Fruit fly (Drosophila melanogaster) whole organism, embryonic: ENCODE results near the gene CG9205.

Source experiments
- Antp ChIP-seq: fragments of 200-800 bp; sonication (Bioruptor generic); optimal IDR thresholded peaks from 3 replicates; lab custom pipeline; 2016; ENCODE audit warnings: missing biosample characterization, missing genetic modification characterization
- CG10209 ChIP-seq: fragments of 200-800 bp; sonication (Bioruptor generic); optimal IDR thresholded peaks from 3 replicates; lab custom pipeline; 2017; ENCODE audit warnings: missing biosample characterization, mild to moderate bottlenecking, missing genetic modification characterization, missing genetic modification reagents
- CG10543 ChIP-seq: fragments of 200-800 bp; sonication (Bioruptor generic); optimal IDR thresholded peaks from 3 replicates; lab custom pipeline; 2017; ENCODE audit warnings: missing biosample characterization, mild to moderate bottlenecking, missing genetic modification characterization, moderate library complexity
- CG12299 ChIP-seq: fragments of 200-800 bp; sonication (Bioruptor generic); optimal IDR thresholded peaks from 2 replicates; lab custom pipeline; 2018; ENCODE audit warnings: missing biosample characterization, mild to moderate bottlenecking, missing genetic modification characterization
- CG12942 ChIP-seq: fragments of 200-800 bp; sonication (Bioruptor generic); optimal IDR thresholded peaks from 3 replicates; lab custom pipeline; 2016; ENCODE audit warnings: missing biosample characterization, missing genetic modification characterization
- CG16779 ChIP-seq: fragments of 200-800 bp; sonication (Bioruptor generic); IDR thresholded peaks from 2 replicates; pipeline ENCODE4 v1.3.6; 2022; ENCODE audit warnings: missing biosample characterization, missing genetic modification characterization
- CG18262 ChIP-seq: fragments of 200-800 bp; optimal IDR thresholded peaks from 3 replicates; lab custom pipeline; 2019; ENCODE audit warnings: missing biosample characterization, mild to moderate bottlenecking, missing genetic modification characterization, moderate library complexity
- CG18476 ChIP-seq: fragments of 200-800 bp; sonication (Bioruptor generic); optimal IDR thresholded peaks from 2 replicates; lab custom pipeline; 2016; ENCODE audit warnings: missing biosample characterization, mild to moderate bottlenecking, missing genetic modification characterization
- CG2199 ChIP-seq: fragments of 200-800 bp; sonication (Bioruptor generic); IDR thresholded peaks from 3 replicates; pipeline ENCODE4 v1.3.6; 2022; ENCODE audit warnings: missing biosample characterization, missing genetic modification characterization
- CG3163 ChIP-seq: fragments of 200-800 bp; sonication (Bioruptor generic); optimal IDR thresholded peaks from 3 replicates; lab custom pipeline; 2016; ENCODE audit warnings: missing biosample characterization, missing genetic modification characterization
- CG3407 ChIP-seq: fragments of 200-800 bp; sonication (Bioruptor generic); optimal IDR thresholded peaks from 2 replicates; lab custom pipeline; 2018; ENCODE audit warnings: missing biosample characterization, mild to moderate bottlenecking, missing genetic modification characterization
- CG4707 ChIP-seq: fragments of 200-800 bp; sonication (Bioruptor generic); optimal IDR thresholded peaks from 2 replicates; lab custom pipeline; 2018; ENCODE audit warnings: missing biosample characterization, mild to moderate bottlenecking, missing genetic modification characterization, moderate library complexity
- CG4820 ChIP-seq: fragments of 200-800 bp; sonication (Bioruptor generic); optimal IDR thresholded peaks from 3 replicates; lab custom pipeline; 2016; ENCODE audit warnings: missing biosample characterization, missing genetic modification characterization
- CG6765 ChIP-seq: fragments of 200-800 bp; sonication (Bioruptor generic); optimal IDR thresholded peaks from 3 replicates; lab custom pipeline; 2017; ENCODE audit warnings: missing biosample characterization, mild to moderate bottlenecking, missing genetic modification characterization
- CG6791 ChIP-seq: fragments of 200-800 bp; sonication (Bioruptor generic); IDR thresholded peaks from 3 replicates; pipeline ENCODE4 v1.3.6; 2022; ENCODE audit warnings: missing biosample characterization, missing genetic modification characterization; ENCODE audit not compliant: partially characterized antibody
- CG7556 ChIP-seq: fragments of 200-800 bp; sonication (Bioruptor generic); optimal IDR thresholded peaks from 2 replicates; lab custom pipeline; 2017; ENCODE audit warnings: missing biosample characterization, mild to moderate bottlenecking, missing genetic modification characterization
- CG7745 ChIP-seq: fragments of 200-800 bp; sonication (Bioruptor generic); optimal IDR thresholded peaks from 2 replicates; lab custom pipeline; 2018; ENCODE audit warnings: missing biosample characterization, mild to moderate bottlenecking, missing genetic modification characterization, moderate library complexity
- CG7987 ChIP-seq: fragments of 200-800 bp; sonication (Bioruptor generic); optimal IDR thresholded peaks from 2 replicates; lab custom pipeline; 2018; ENCODE audit warnings: missing biosample characterization, mild to moderate bottlenecking, missing genetic modification characterization, moderate library complexity
- CG9817 ChIP-seq: fragments of 200-800 bp; sonication (Bioruptor generic); optimal IDR thresholded peaks from 2 replicates; lab custom pipeline; 2018; ENCODE audit warnings: missing biosample characterization, mild to moderate bottlenecking, missing genetic modification characterization, moderate library complexity
- Dek ChIP-seq: fragments of 200-800 bp; sonication (Bioruptor generic); optimal IDR thresholded peaks from 3 replicates; lab custom pipeline; 2019; ENCODE audit warnings: missing biosample characterization, mild to moderate bottlenecking, missing genetic modification characterization, moderate library complexity
- Dip3 ChIP-seq: fragments of 200-800 bp; sonication (Bioruptor generic); optimal IDR thresholded peaks from 3 replicates; lab custom pipeline; 2016; ENCODE audit warnings: missing biosample characterization, missing genetic modification characterization
- Fer1 ChIP-seq: fragments of 200-800 bp; sonication (Bioruptor generic); optimal IDR thresholded peaks from 2 replicates; lab custom pipeline; 2017; ENCODE audit warnings: missing biosample characterization, mild to moderate bottlenecking, missing genetic modification characterization
- Gug ChIP-seq: fragments of 200-800 bp; sonication (Bioruptor generic); IDR thresholded peaks from 4 replicates; pipeline ENCODE4 v1.3.6; 2022; ENCODE audit warnings: missing biosample characterization, missing genetic modification characterization
- Hsf ChIP-seq: fragments of 200-800 bp; sonication (Bioruptor generic); optimal IDR thresholded peaks from 3 replicates; lab custom pipeline; 2016; ENCODE audit warnings: missing biosample characterization, missing genetic modification characterization
- Mrtf ChIP-seq: fragments of 200-800 bp; sonication (Bioruptor generic); IDR thresholded peaks from 3 replicates; pipeline ENCODE4 v1.3.6; 2022; ENCODE audit warnings: missing biosample characterization, missing genetic modification characterization
- Trl ChIP-seq, 3 experiments: fragments of >200 bp in 2 of 3; fragments of 200-800 bp in 1 of 3; sonication (Bioruptor generic) in 1 of 3; optimal IDR thresholded peaks; 2 replicates in 1 of 3; 3 replicates in 2 of 3; lab custom pipeline; 2016 to 2017; ENCODE audit warnings: missing biosample characterization in 1 of 3, missing genetic modification characterization in 1 of 3
- Xrp1 ChIP-seq: fragments of 200-800 bp; sonication (Bioruptor generic); IDR thresholded peaks from 2 replicates; pipeline ENCODE4 v1.3.6; 2022; ENCODE audit warnings: missing biosample characterization, missing genetic modification characterization
- bbx ChIP-seq: fragments of 200-800 bp; sonication (Bioruptor generic); IDR thresholded peaks from 2 replicates; pipeline ENCODE4 v1.3.6; 2022; ENCODE audit warnings: missing biosample characterization, missing genetic modification characterization; ENCODE audit not compliant: partially characterized antibody
- bigmax ChIP-seq: fragments of 200-800 bp; sonication (Bioruptor generic); optimal IDR thresholded peaks from 2 replicates; lab custom pipeline; 2018; ENCODE audit warnings: missing biosample characterization, mild to moderate bottlenecking, missing genetic modification characterization
- cad ChIP-seq: fragments of >200 bp; optimal IDR thresholded peaks from 2 replicates; lab custom pipeline; 2017; ENCODE audit warnings: missing biosample characterization, missing genetic modification characterization
- chm ChIP-seq: fragments of 200-800 bp; sonication (Bioruptor generic); IDR thresholded peaks from 2 replicates; pipeline ENCODE4 v1.3.6; 2022; ENCODE audit warnings: missing biosample characterization, missing genetic modification characterization
- ci ChIP-seq: fragments of 200-800 bp; sonication (Bioruptor generic); IDR thresholded peaks from 3 replicates; pipeline ENCODE4 v1.3.6; 2022; ENCODE audit warnings: missing biosample characterization, missing genetic modification characterization
- dati ChIP-seq: fragments of 200-800 bp; sonication (Bioruptor generic); IDR thresholded peaks from 2 replicates; pipeline ENCODE4 v1.3.6; 2022; ENCODE audit warnings: missing biosample characterization, missing genetic modification characterization
- dmrt11E ChIP-seq: fragments of 200-800 bp; sonication (Bioruptor generic); optimal IDR thresholded peaks from 3 replicates; lab custom pipeline; 2018; ENCODE audit warnings: missing biosample characterization, mild to moderate bottlenecking, missing genetic modification characterization, moderate library complexity
- gce ChIP-seq: fragments of 200-800 bp; sonication (Bioruptor generic); IDR thresholded peaks from 3 replicates; pipeline ENCODE4 v1.3.6; 2022; ENCODE audit warnings: missing biosample characterization, missing genetic modification characterization
- gro ChIP-seq: fragments of 200-800 bp; sonication (Bioruptor generic); optimal IDR thresholded peaks from 2 replicates; lab custom pipeline; 2016; ENCODE audit warnings: missing biosample characterization, missing genetic modification characterization
- her ChIP-seq: fragments of 200-800 bp; sonication (Bioruptor generic); optimal IDR thresholded peaks from 2 replicates; lab custom pipeline; 2016; ENCODE audit warnings: missing biosample characterization, missing genetic modification characterization
- maf-S ChIP-seq: fragments of 200-800 bp; sonication (Bioruptor generic); optimal IDR thresholded peaks from 2 replicates; lab custom pipeline; 2016; ENCODE audit warnings: missing biosample characterization, missing genetic modification characterization
- nau ChIP-seq: fragments of 200-800 bp; sonication (Bioruptor generic); optimal IDR thresholded peaks from 3 replicates; lab custom pipeline; 2017; ENCODE audit warnings: missing biosample characterization, mild to moderate bottlenecking, missing genetic modification characterization, missing genetic modification reagents
- nmo ChIP-seq: fragments of 200-800 bp; sonication (Bioruptor generic); optimal IDR thresholded peaks from 2 replicates; lab custom pipeline; 2018; ENCODE audit warnings: missing biosample characterization, mild to moderate bottlenecking, missing genetic modification characterization, moderate library complexity
- peb ChIP-seq: fragments of 200-800 bp; sonication (Bioruptor generic); IDR thresholded peaks from 2 replicates; pipeline ENCODE4 v1.3.6; 2022; ENCODE audit warnings: missing biosample characterization, missing genetic modification characterization
- ranshi ChIP-seq: fragments of 200-800 bp; sonication (Bioruptor generic); IDR thresholded peaks from 2 replicates; pipeline ENCODE4 v1.3.6; 2022; ENCODE audit warnings: missing biosample characterization, missing genetic modification characterization
- slbo ChIP-seq: fragments of 200-800 bp; sonication (Bioruptor generic); IDR thresholded peaks from 2 replicates; pipeline ENCODE4 v1.3.6; 2022; ENCODE audit warnings: missing biosample characterization, missing genetic modification characterization
- sqz ChIP-seq: fragments of 200-800 bp; sonication (Bioruptor generic); optimal IDR thresholded peaks from 3 replicates; lab custom pipeline; 2018; ENCODE audit warnings: missing biosample characterization, mild to moderate bottlenecking, missing genetic modification characterization
- tgo ChIP-seq: fragments of 200-800 bp; sonication (Bioruptor generic); IDR thresholded peaks from 3 replicates; pipeline ENCODE4 v1.3.6; 2022; ENCODE audit warnings: missing biosample characterization, missing genetic modification characterization
- tin ChIP-seq: fragments of 200-800 bp; sonication (Bioruptor generic); optimal IDR thresholded peaks from 3 replicates; lab custom pipeline; 2016; ENCODE audit warnings: missing biosample characterization, missing genetic modification characterization
- unc-4 ChIP-seq: fragments of 200-800 bp; sonication (Bioruptor generic); IDR thresholded peaks from 2 replicates; pipeline ENCODE4 v1.3.6; 2022; ENCODE audit warnings: missing biosample characterization, missing genetic modification characterization; ENCODE audit not compliant: partially characterized antibody
- zen ChIP-seq: fragments of 200-800 bp; sonication (Bioruptor generic); optimal IDR thresholded peaks from 3 replicates; lab custom pipeline; 2018; ENCODE audit warnings: missing biosample characterization, mild to moderate bottlenecking, missing genetic modification characterization, moderate library complexity
- zen2 ChIP-seq: fragments of 200-800 bp; sonication (Bioruptor generic); IDR thresholded peaks from 3 replicates; pipeline ENCODE4 v1.3.6; 2022; ENCODE audit warnings: missing biosample characterization, missing genetic modification characterization; ENCODE audit not compliant: partially characterized antibody

The CG9205 gene

dm6 chr3L:1029610-1030284, 4.8 kb upstream of the CG9205 start (continued):
- TF ChIP-seq CG2199 (0 out of 3 replicates have a peak, but pooled peaks have one; percentile 45), nau (GFP tag; lab: Kevin White, UChicago) (peak; percentile 20), zen (tag; lab: Kevin White, UChicago) (peak; percentile 24), Antp (GFP tag; lab: Kevin White, UChicago) (peak; percentile 55), slbo (GFP tag; lab: Robert Waterston, UW) (0 out of 2 replicates have a peak, but pooled peaks have one; percentile 39), gro (GFP tag; lab: Kevin White, UChicago) (no peak), CG16779 (no peak), CG6791 (no peak), unc-4 (no peak), Mrtf (GFP tag; lab: Robert Waterston, UW) (peak; percentile 44; the same call in 1 of the 3 replicates), CG9817 (tag; lab: Kevin White, UChicago) (no peak), gce (GFP tag; lab: Robert Waterston, UW) (peak; percentile 56; the same call in 1 of the 3 replicates), CG7556 (GFP tag; lab: Kevin White, UChicago) (peak; percentile 46), CG3163 (GFP tag; lab: Kevin White, UChicago) (no peak), tin (GFP tag; lab: Kevin White, UChicago) (peak; percentile 77), zen2 (GFP tag; lab: Robert Waterston, UW) (no peak), nmo (GFP tag; lab: Kevin White, UChicago) (peak; percentile 72), cad (GFP tag; lab: Kevin White, UChicago) (no peak), CG4707 (GFP tag; lab: Kevin White, UChicago) (peak; percentile 29), Gug (GFP tag; lab: Robert Waterston, UW) (peak; percentile 64; the same call in 3 of the 4 replicates), ci (GFP tag; lab: Robert Waterston, UW) (peak; percentile 89), tgo (GFP tag; lab: Robert Waterston, UW) (peak; percentile 51; the same call in 2 of the 3 replicates), bbx (no peak), CG18476 (GFP tag; lab: Kevin White, UChicago) (peak; percentile 48), Hsf (GFP tag; lab: Kevin White, UChicago) (peak; percentile 36), her (GFP tag; lab: Kevin White, UChicago) (no peak), Fer1 (GFP tag; lab: Kevin White, UChicago) (peak; percentile 14), CG4820 (GFP tag; lab: Kevin White, UChicago) (peak; percentile 83), CG10543 (GFP tag; lab: Kevin White, UChicago) (no peak), CG10209 (peak; percentile 30), Xrp1 (GFP tag; lab: Robert Waterston, UW) (peak; percentile 83), dati (GFP tag; lab: Robert Waterston, UW) (peak; percentile 44; the same call in 1 of the 2 replicates), CG7745 (tag; lab: Kevin White, UChicago) (no peak), CG12942 (GFP tag; lab: Kevin White, UChicago) (peak; percentile 1), CG6765 (GFP tag; lab: Kevin White, UChicago) (no peak), dmrt11E (tag; lab: Kevin White, UChicago) (peak; percentile 41), sqz (GFP tag; lab: Kevin White, UChicago) (peak; percentile 10), ranshi (GFP tag; lab: Robert Waterston, UW) (peak; percentile 70), maf-S (GFP tag; lab: Kevin White, UChicago) (peak; percentile 37), CG12299 (no peak), CG18262 (tag; lab: Kevin White, UChicago) (peak; percentile 70), CG3407 (GFP tag; lab: Kevin White, UChicago) (peak; percentile 69), bigmax (no peak), Trl (optimal IDR thresholded peaks at IDR 0.05; lab: Kevin White, UChicago) (no peak), Trl (GFP tag; optimal IDR thresholded peaks at IDR 0.05; lab: Kevin White, UChicago) (peak; percentile 44), chm (GFP tag; lab: Robert Waterston, UW) (peak; percentile 57), Dek (tag; lab: Kevin White, UChicago) (peak; percentile 4), Dip3 (GFP tag; lab: Kevin White, UChicago) (peak; percentile 44), peb (GFP tag; lab: Robert Waterston, UW) (0 out of 2 replicates have a peak, but pooled peaks have one; percentile 22), CG7987 (GFP tag; lab: Kevin White, UChicago) (no peak)
